1 worm cellular context compared by ENCODE assay signal in genomic region chrII:7251978-7252377, ce11.
A peak's percentile ranks its signal among the peaks of the same experiment; 100 is the strongest.
TF ChIP-seq lines count a peak whose summit lies in the region.

prx-13 (minus strand) TSS chrII:7252015.
ada-2 (plus strand) TSS chrII:7252259.

TF ChIP-seq in whole organism, L4 larva, 104 proteins besides CTCF, POLR2A, EP300 and RAD21 (continued from another document):
- TF ChIP-seq nhr-6 (tag; optimal IDR thresholded peaks at IDR 0.05; lab: Kevin White, UChicago) = peak; percentile 50
